Fruit fly (Drosophila melanogaster): ENCODE results near the gene Bka.
A peak's percentile ranks its signal among the peaks of the same experiment; 100 is the strongest.

Gene Bka

dm6 chr2L:9890576-9890975 lies 4.5 kb upstream of the Bka start, which contains the start of the genes CG34183 and CG4537 (continued):
- TF ChIP-seq CG2712 (tag; optimal IDR thresholded peaks at IDR 0.05) = no peak
- no peak for TF ChIP-seq CG18011 (GFP tag; optimal IDR thresholded peaks at IDR 0.05)
- peak; percentile 25 for TF ChIP-seq CG10267 (tag; optimal IDR thresholded peaks at IDR 0.05)
- TF ChIP-seq vvl (GFP tag; IDR thresholded peaks at IDR 0.05) = peak; percentile 56
- no peak for TF ChIP-seq CG3847 (GFP tag; IDR thresholded peaks at IDR 0.05)
- TF ChIP-seq CG1024 (GFP tag; IDR thresholded peaks at IDR 0.05) = no peak
- TF ChIP-seq Optix (GFP tag; IDR thresholded peaks at IDR 0.05) = no peak
- no peak for TF ChIP-seq pros (GFP tag; optimal IDR thresholded peaks at IDR 0.05)
- TF ChIP-seq CG16863 (GFP tag; optimal IDR thresholded peaks at IDR 0.05) = no peak
- no peak for TF ChIP-seq CG12942 (GFP tag; optimal IDR thresholded peaks at IDR 0.05)
- no peak for TF ChIP-seq cas (GFP tag; IDR thresholded peaks at IDR 0.05)
- no peak for TF ChIP-seq yki (optimal IDR thresholded peaks at IDR 0.05)
- TF ChIP-seq NK7.1 (GFP tag; optimal IDR thresholded peaks at IDR 0.05) = no peak
- TF ChIP-seq CG15696 (tag; optimal IDR thresholded peaks at IDR 0.05) = no peak
- no peak for TF ChIP-seq CG12071 (GFP tag; optimal IDR thresholded peaks at IDR 0.05)
- TF ChIP-seq caup (GFP tag; optimal IDR thresholded peaks at IDR 0.05; ENCODE audit: severe bottlenecking) = no peak
- no peak for TF ChIP-seq Atf-2 (GFP tag; optimal IDR thresholded peaks at IDR 0.05)
- no peak for TF ChIP-seq CG10431 (GFP tag; optimal IDR thresholded peaks at IDR 0.05)
- TF ChIP-seq CG14050 (GFP tag; IDR thresholded peaks at IDR 0.05) = no peak
- no peak for TF ChIP-seq lov (optimal IDR thresholded peaks at IDR 0.05)
- no peak for TF ChIP-seq lov (GFP tag; IDR thresholded peaks at IDR 0.05)
- TF ChIP-seq CG18764 (GFP tag; optimal IDR thresholded peaks at IDR 0.05) = no peak
- TF ChIP-seq phol (tag; optimal IDR thresholded peaks at IDR 0.05) = peak; percentile 49
- peak; percentile 94 for TF ChIP-seq bbx (GFP tag; IDR thresholded peaks at IDR 0.05; ENCODE audit: partially characterized antibody)
- peak; percentile 17 for TF ChIP-seq CG17829 (tag; optimal IDR thresholded peaks at IDR 0.05)
- TF ChIP-seq CG2889 (GFP tag; IDR thresholded peaks at IDR 0.05) = no peak
- TF ChIP-seq CG17568 (GFP tag; optimal IDR thresholded peaks at IDR 0.05) = no peak
- TF ChIP-seq CG34376 (GFP tag; optimal IDR thresholded peaks at IDR 0.05) = peak; percentile 6
- peak; percentile 82 for TF ChIP-seq sd (tag; optimal IDR thresholded peaks at IDR 0.05)
- TF ChIP-seq CG16813 (GFP tag; IDR thresholded peaks at IDR 0.05; ENCODE audit: partially characterized antibody) = peak; percentile 89
- no peak for TF ChIP-seq CG15601 (tag; optimal IDR thresholded peaks at IDR 0.05)
- no peak for TF ChIP-seq abd-A (tag; optimal IDR thresholded peaks at IDR 0.05)
- no peak for TF ChIP-seq Hr51 (GFP tag; optimal IDR thresholded peaks at IDR 0.05)
- no peak for TF ChIP-seq fd64A (GFP tag; optimal IDR thresholded peaks at IDR 0.05)
- TF ChIP-seq nmo (GFP tag; optimal IDR thresholded peaks at IDR 0.05) = peak; percentile 13
- TF ChIP-seq vnd (GFP tag; IDR thresholded peaks at IDR 0.05; ENCODE audit: partially characterized antibody) = peak; percentile 85
- TF ChIP-seq ac (GFP tag; optimal IDR thresholded peaks at IDR 0.05) = no peak
- no peak for TF ChIP-seq jumu (GFP tag; optimal IDR thresholded peaks at IDR 0.05)
- TF ChIP-seq Med (GFP tag) = no peak
- TF ChIP-seq CG8924 (tag; optimal IDR thresholded peaks at IDR 0.05) = no peak
- no peak for TF ChIP-seq Oli (tag; optimal IDR thresholded peaks at IDR 0.05)
- no peak for TF ChIP-seq CG8478 (optimal IDR thresholded peaks at IDR 0.05)
- TF ChIP-seq zf30C (GFP tag; optimal IDR thresholded peaks at IDR 0.05) = no peak
- TF ChIP-seq grau (tag; optimal IDR thresholded peaks at IDR 0.05) = no peak
- no peak for TF ChIP-seq C15 (GFP tag; IDR thresholded peaks at IDR 0.05)
- no peak for TF ChIP-seq eve (GFP tag; optimal IDR thresholded peaks at IDR 0.05)
- peak; percentile 74 for TF ChIP-seq MESR4 (GFP tag; optimal IDR thresholded peaks at IDR 0.05)
- TF ChIP-seq Trl (optimal IDR thresholded peaks at IDR 0.05) = no peak
- no peak for TF ChIP-seq Trl (GFP tag; optimal IDR thresholded peaks at IDR 0.05)
- no peak for TF ChIP-seq onecut (GFP tag; IDR thresholded peaks at IDR 0.05)
- TF ChIP-seq danr (GFP tag; IDR thresholded peaks at IDR 0.05) = no peak
- TF ChIP-seq D19B (GFP tag; optimal IDR thresholded peaks at IDR 0.05) = no peak
- no peak for TF ChIP-seq CG4730 (GFP tag; IDR thresholded peaks at IDR 0.05)
